Fruit fly (Drosophila melanogaster) whole organism, embryonic: Measurements from ENCODE around the gene Lamtor5.

ENCODE experiments used
- Aef1 ChIP-seq: fragments of 200-800 bp; sonication (Bioruptor generic); IDR thresholded peaks from 3 replicates; pipeline ENCODE4 v1.3.6; 2022; ENCODE audit warnings: missing biosample characterization, missing genetic modification characterization
- Atf6 ChIP-seq: fragments of 200-800 bp; sonication (Bioruptor generic); IDR thresholded peaks from 2 replicates; pipeline ENCODE4 v1.3.6; 2022; ENCODE audit warnings: missing biosample characterization, missing genetic modification characterization
- B-H1 ChIP-seq: fragments of 200-800 bp; sonication (Bioruptor generic); IDR thresholded peaks from 3 replicates; pipeline ENCODE4 v1.3.6; 2022; ENCODE audit warnings: missing biosample characterization, missing genetic modification characterization
- Bteb2 ChIP-seq: fragments of 200-800 bp; sonication (Bioruptor generic); optimal IDR thresholded peaks from 2 replicates; lab custom pipeline; 2016; ENCODE audit warnings: missing biosample characterization, missing genetic modification characterization
- CG10147 ChIP-seq: fragments of 200-800 bp; sonication (Bioruptor generic); optimal IDR thresholded peaks from 2 replicates; lab custom pipeline; 2019; ENCODE audit warnings: missing biosample characterization, mild to moderate bottlenecking, missing genetic modification characterization, moderate library complexity
- CG10543 ChIP-seq: fragments of 200-800 bp; sonication (Bioruptor generic); optimal IDR thresholded peaks from 3 replicates; lab custom pipeline; 2017; ENCODE audit warnings: missing biosample characterization, mild to moderate bottlenecking, missing genetic modification characterization, moderate library complexity
- CG11456 ChIP-seq: fragments of 200-800 bp; sonication (Bioruptor generic); IDR thresholded peaks from 3 replicates; pipeline ENCODE4 v1.3.6; 2022; ENCODE audit warnings: missing biosample characterization, missing genetic modification characterization
- CG12155 ChIP-seq: fragments of 200-800 bp; sonication (Bioruptor generic); optimal IDR thresholded peaks from 3 replicates; lab custom pipeline; 2016; ENCODE audit warnings: missing biosample characterization, missing genetic modification characterization
- CG13123 ChIP-seq: fragments of 200-800 bp; sonication (Bioruptor generic); optimal IDR thresholded peaks from 2 replicates; lab custom pipeline; 2016; ENCODE audit warnings: missing biosample characterization, missing genetic modification characterization
- CG13296 ChIP-seq: fragments of 200-800 bp; sonication (Bioruptor generic); optimal IDR thresholded peaks from 3 replicates; lab custom pipeline; 2018; ENCODE audit warnings: missing biosample characterization, mild to moderate bottlenecking, missing genetic modification characterization
- CG15514 ChIP-seq: fragments of 200-800 bp; sonication (Bioruptor generic); optimal IDR thresholded peaks from 3 replicates; lab custom pipeline; 2017; ENCODE audit warnings: missing biosample characterization, missing genetic modification characterization, mild to moderate bottlenecking, moderate library complexity, missing genetic modification reagents
- CG15601 ChIP-seq: fragments of 200-800 bp; sonication (Bioruptor generic); optimal IDR thresholded peaks from 3 replicates; lab custom pipeline; 2019; ENCODE audit warnings: missing biosample characterization, mild to moderate bottlenecking, missing genetic modification characterization, moderate library complexity
- CG17385 ChIP-seq: fragments of 200-800 bp; sonication (Bioruptor generic); optimal IDR thresholded peaks from 3 replicates; lab custom pipeline; 2018; ENCODE audit warnings: missing biosample characterization, mild to moderate bottlenecking, missing genetic modification characterization
- CG18599 ChIP-seq: fragments of 200-800 bp; sonication (Bioruptor generic); optimal IDR thresholded peaks from 3 replicates; lab custom pipeline; 2017; ENCODE audit warnings: missing biosample characterization, missing genetic modification characterization, mild to moderate bottlenecking, moderate library complexity, missing genetic modification reagents
- CG2116 ChIP-seq: fragments of 200-800 bp; sonication (Bioruptor generic); optimal IDR thresholded peaks from 3 replicates; lab custom pipeline; 2018; ENCODE audit warnings: missing biosample characterization, mild to moderate bottlenecking, missing genetic modification characterization
- CG33213 ChIP-seq: fragments of 200-800 bp; sonication (Bioruptor generic); optimal IDR thresholded peaks from 3 replicates; lab custom pipeline; 2016; ENCODE audit warnings: missing biosample characterization, missing genetic modification characterization
- CG6175 ChIP-seq: fragments of 200-800 bp; sonication (Bioruptor generic); IDR thresholded peaks from 3 replicates; pipeline ENCODE4 v1.3.6; 2022; ENCODE audit warnings: missing biosample characterization, missing genetic modification characterization
- CG7839 ChIP-seq: fragments of 200-800 bp; sonication (Bioruptor generic); optimal IDR thresholded peaks from 3 replicates; lab custom pipeline; 2018; ENCODE audit warnings: missing biosample characterization, mild to moderate bottlenecking, missing genetic modification characterization, moderate library complexity
- Drgx ChIP-seq: fragments of 200-800 bp; sonication (Bioruptor generic); IDR thresholded peaks from 2 replicates; pipeline ENCODE4 v1.3.6; 2022; ENCODE audit warnings: missing biosample characterization, missing genetic modification characterization
- E2f1 ChIP-seq: fragments of 200-800 bp; sonication (Bioruptor generic); IDR thresholded peaks from 2 replicates; pipeline ENCODE4 v1.3.6; 2022; ENCODE audit warnings: missing biosample characterization, missing genetic modification characterization
- GATAe ChIP-seq: fragments of 200-800 bp; sonication (Bioruptor generic); conservative IDR thresholded peaks from 2 replicates; pipeline ENCODE4 v1.3.6; 2022; ENCODE audit warnings: missing biosample characterization, missing genetic modification characterization
- Hey ChIP-seq: fragments of 200-800 bp; sonication (Bioruptor generic); optimal IDR thresholded peaks from 3 replicates; lab custom pipeline; 2018; ENCODE audit warnings: missing biosample characterization, mild to moderate bottlenecking, missing genetic modification characterization
- HmgD ChIP-seq: fragments of 200-800 bp; sonication (Bioruptor generic); optimal IDR thresholded peaks from 3 replicates; lab custom pipeline; 2016; ENCODE audit warnings: missing biosample characterization, missing genetic modification characterization
- Mes4 ChIP-seq: fragments of 200-800 bp; sonication (Bioruptor generic); optimal IDR thresholded peaks from 2 replicates; lab custom pipeline; 2016; ENCODE audit warnings: missing biosample characterization, missing genetic modification characterization
- NFAT ChIP-seq: fragments of 200-800 bp; sonication (Bioruptor generic); IDR thresholded peaks from 2 replicates; pipeline ENCODE4 v1.3.6; 2022; ENCODE audit warnings: missing biosample characterization, missing genetic modification characterization
- Oli ChIP-seq: fragments of 200-800 bp; sonication (Bioruptor generic); optimal IDR thresholded peaks from 2 replicates; lab custom pipeline; 2018; ENCODE audit warnings: missing biosample characterization, mild to moderate bottlenecking, missing genetic modification characterization, moderate library complexity
- Optix ChIP-seq: fragments of 200-800 bp; sonication (Bioruptor generic); IDR thresholded peaks from 3 replicates; pipeline ENCODE4 v1.3.6; 2022; ENCODE audit warnings: missing biosample characterization, missing genetic modification characterization
- Ssrp ChIP-seq: fragments of 200-800 bp; sonication (Bioruptor generic); optimal IDR thresholded peaks from 2 replicates; lab custom pipeline; 2018; ENCODE audit warnings: missing biosample characterization, mild to moderate bottlenecking, missing genetic modification characterization, moderate library complexity
- ap ChIP-seq: fragments of 200-800 bp; sonication (Bioruptor generic); IDR thresholded peaks from 2 replicates; pipeline ENCODE4 v1.3.6; 2022; ENCODE audit warnings: missing biosample characterization, missing genetic modification characterization
- ato ChIP-seq: fragments of 200-800 bp; sonication (Bioruptor generic); IDR thresholded peaks from 2 replicates; pipeline ENCODE4 v1.3.6; 2022; ENCODE audit warnings: missing biosample characterization, missing genetic modification characterization; ENCODE audit not compliant: partially characterized antibody
- az2 ChIP-seq: fragments of 200-800 bp; sonication (Bioruptor generic); optimal IDR thresholded peaks from 3 replicates; lab custom pipeline; 2016; ENCODE audit warnings: missing biosample characterization, missing genetic modification characterization
- bcd ChIP-seq: fragments of 200-800 bp; sonication (Bioruptor generic); optimal IDR thresholded peaks from 2 replicates; lab custom pipeline; 2017; ENCODE audit warnings: missing biosample characterization, mild to moderate bottlenecking, missing genetic modification characterization
- chif ChIP-seq, 2 experiments: fragments of 200-800 bp; sonication (Bioruptor generic); optimal IDR thresholded peaks; 3 replicates each; lab custom pipeline; 2016; ENCODE audit warnings: missing biosample characterization in 2 of 2, missing genetic modification characterization in 2 of 2
- chm ChIP-seq: fragments of 200-800 bp; sonication (Bioruptor generic); IDR thresholded peaks from 2 replicates; pipeline ENCODE4 v1.3.6; 2022; ENCODE audit warnings: missing biosample characterization, missing genetic modification characterization
- crc ChIP-seq: fragments of 200-800 bp; sonication (Bioruptor generic); optimal IDR thresholded peaks from 2 replicates; lab custom pipeline; 2016; ENCODE audit warnings: missing biosample characterization, missing genetic modification characterization
- exex ChIP-seq: fragments of 200-800 bp; sonication (Bioruptor generic); optimal IDR thresholded peaks from 4 replicates; lab custom pipeline; 2018; ENCODE audit warnings: missing biosample characterization, mild to moderate bottlenecking, missing genetic modification characterization, moderate library complexity
- gcm2 ChIP-seq: fragments of 200-800 bp; sonication (Bioruptor generic); optimal IDR thresholded peaks from 2 replicates; lab custom pipeline; 2016; ENCODE audit warnings: missing biosample characterization, missing genetic modification characterization
- ind ChIP-seq: fragments of 200-800 bp; sonication (Bioruptor generic); optimal IDR thresholded peaks from 3 replicates; lab custom pipeline; 2016; ENCODE audit warnings: missing biosample characterization, missing genetic modification characterization
- lilli ChIP-seq: fragments of 200-800 bp; sonication (Bioruptor generic); optimal IDR thresholded peaks from 3 replicates; lab custom pipeline; 2016; ENCODE audit warnings: missing biosample characterization, missing genetic modification characterization
- mirr ChIP-seq: fragments of 200-800 bp; sonication (Bioruptor generic); optimal IDR thresholded peaks from 3 replicates; lab custom pipeline; 2018; ENCODE audit warnings: missing biosample characterization, mild to moderate bottlenecking, missing genetic modification characterization
- nau ChIP-seq: fragments of 200-800 bp; sonication (Bioruptor generic); optimal IDR thresholded peaks from 3 replicates; lab custom pipeline; 2017; ENCODE audit warnings: missing biosample characterization, mild to moderate bottlenecking, missing genetic modification characterization, missing genetic modification reagents
- nmo ChIP-seq: fragments of 200-800 bp; sonication (Bioruptor generic); optimal IDR thresholded peaks from 2 replicates; lab custom pipeline; 2018; ENCODE audit warnings: missing biosample characterization, mild to moderate bottlenecking, missing genetic modification characterization, moderate library complexity
- pb ChIP-seq: fragments of 200-800 bp; sonication (Bioruptor generic); optimal IDR thresholded peaks from 3 replicates; lab custom pipeline; 2016; ENCODE audit warnings: missing biosample characterization, missing genetic modification characterization
- ro ChIP-seq: fragments of 200-800 bp; sonication (Bioruptor generic); IDR thresholded peaks from 2 replicates; pipeline ENCODE4 v1.3.6; 2022; ENCODE audit warnings: missing biosample characterization, missing genetic modification characterization
- salm ChIP-seq: fragments of 200-800 bp; sonication (Bioruptor generic); optimal IDR thresholded peaks from 2 replicates; lab custom pipeline; 2018; ENCODE audit warnings: missing biosample characterization, mild to moderate bottlenecking, missing genetic modification characterization
- ssp ChIP-seq: fragments of 200-800 bp; sonication (Bioruptor generic); IDR thresholded peaks from 2 replicates; pipeline ENCODE4 v1.3.6; 2022; ENCODE audit warnings: missing biosample characterization, missing genetic modification characterization
- tio ChIP-seq: fragments of 200-800 bp; sonication (Bioruptor generic); optimal IDR thresholded peaks from 2 replicates; lab custom pipeline; 2017; ENCODE audit warnings: missing biosample characterization, missing genetic modification characterization, inconsistent platforms
- trh ChIP-seq: fragments of 200-800 bp; sonication (Bioruptor generic); optimal IDR thresholded peaks from 2 replicates; lab custom pipeline; 2016; ENCODE audit warnings: missing biosample characterization, missing genetic modification characterization
- tup ChIP-seq: fragments of 200-800 bp; sonication (Bioruptor generic); optimal IDR thresholded peaks from 2 replicates; lab custom pipeline; 2016; ENCODE audit warnings: missing biosample characterization, mild to moderate bottlenecking, missing genetic modification characterization, moderate library complexity
- wek ChIP-seq: fragments of 200-800 bp; sonication (Bioruptor generic); optimal IDR thresholded peaks from 3 replicates; lab custom pipeline; 2018; ENCODE audit warnings: missing biosample characterization, mild to moderate bottlenecking, missing genetic modification characterization, moderate library complexity

The Lamtor5 gene

dm6 chrX:1879606-1880110 is 20.9 kb upstream of the Lamtor5 start, which contains the start of gene CG14818 (continued):
- TF ChIP-seq CG2116 (GFP tag; lab: Kevin White, UChicago) (peak; percentile 4), B-H1 (peak; percentile 28; the same call in 1 of the 3 replicates), chm (GFP tag; lab: Robert Waterston, UW) (0 out of 2 replicates have a peak, but pooled peaks have one; percentile 14), ro (no peak), CG17385 (GFP tag; lab: Kevin White, UChicago) (peak; percentile 53), bcd (peak; percentile 48), Ssrp (peak; percentile 24), CG10147 (GFP tag; lab: Kevin White, UChicago) (peak; percentile 65), Aef1 (GFP tag; lab: Robert Waterston, UW) (peak; percentile 39; the same call in 1 of the 3 replicates), chif (GFP tag; optimal IDR thresholded peaks at IDR 0.05; lab: Kevin White, UChicago) (peak; percentile 30 to 56), trh (no peak), gcm2 (GFP tag; lab: Kevin White, UChicago) (peak; percentile 6), Drgx (peak; percentile 43), ap (0 out of 2 replicates have a peak, but pooled peaks have one; percentile 9), NFAT (GFP tag; lab: Robert Waterston, UW) (peak; percentile 46; the same call in 1 of the 2 replicates), CG7839 (peak; percentile 66), Atf6 (GFP tag; lab: Robert Waterston, UW) (peak; percentile 59; the same call in 1 of the 2 replicates), Mes4 (GFP tag; lab: Kevin White, UChicago) (peak; percentile 4), CG33213 (GFP tag; lab: Kevin White, UChicago) (peak; percentile 70), lilli (GFP tag; lab: Kevin White, UChicago) (peak; percentile 72), az2 (GFP tag; lab: Kevin White, UChicago) (peak; percentile 42), ind (peak; percentile 62), tup (GFP tag; lab: Kevin White, UChicago) (no peak), CG15601 (tag; lab: Kevin White, UChicago) (peak; percentile 15), Bteb2 (peak; percentile 22), E2f1 (peak; percentile 51; the same call in 1 of the 2 replicates), CG12155 (peak; percentile 65), GATAe (no peak), Optix (GFP tag; lab: Robert Waterston, UW) (peak; percentile 54; the same call in 2 of the 3 replicates), Hey (tag; lab: Kevin White, UChicago) (no peak), nmo (GFP tag; lab: Kevin White, UChicago) (peak; percentile 59), CG15514 (GFP tag; lab: Kevin White, UChicago) (peak; percentile 55), wek (GFP tag; lab: Kevin White, UChicago) (peak; percentile 81), nau (no peak), HmgD (GFP tag; lab: Kevin White, UChicago) (no peak), tio (GFP tag; lab: Kevin White, UChicago) (no peak), CG11456 (GFP tag; lab: Robert Waterston, UW) (peak; percentile 72; the same call in 1 of the 3 replicates), ssp (GFP tag; lab: Robert Waterston, UW) (peak; percentile 65), pb (GFP tag; lab: Kevin White, UChicago) (peak; percentile 7), crc (GFP tag; lab: Kevin White, UChicago) (peak; percentile 50), CG10543 (GFP tag; lab: Kevin White, UChicago) (peak; percentile 72), CG13123 (GFP tag; lab: Kevin White, UChicago) (no peak), Oli (peak; percentile 34), salm (tag; lab: Kevin White, UChicago) (no peak), exex (tag; lab: Kevin White, UChicago) (no peak), CG6175 (GFP tag; lab: Robert Waterston, UW) (no peak), ato (peak; percentile 46; the same call in 1 of the 2 replicates), CG13296 (GFP tag; lab: Kevin White, UChicago) (peak; percentile 32), mirr (GFP tag; lab: Kevin White, UChicago) (peak; percentile 21), CG18599 (GFP tag; lab: Kevin White, UChicago) (peak; percentile 67)
